Worm (Caenorhabditis elegans): ENCODE data around the gene Y110A2AL.10.

Gene Y110A2AL.10

DNA sequence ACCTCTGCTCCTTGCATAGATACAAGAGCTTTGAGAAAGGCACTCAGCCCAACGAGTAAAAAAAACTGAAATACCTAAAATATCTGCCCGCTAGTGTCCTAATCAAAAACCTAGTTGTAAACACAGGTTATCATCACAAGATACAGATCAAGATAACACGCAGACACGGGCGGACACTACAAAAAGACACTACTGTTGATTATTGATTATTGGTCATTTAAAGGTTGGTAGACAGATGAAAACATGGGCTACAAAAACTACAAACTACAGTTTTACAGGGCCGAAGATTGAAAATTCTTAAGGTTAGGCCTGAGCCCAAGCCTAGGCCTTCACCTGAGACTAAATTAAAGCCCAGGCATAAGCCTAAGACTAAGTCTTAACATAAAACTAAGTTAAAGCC is 12.9 kb downstream of the Y110A2AL.10 start:
- TF ChIP-seq arid-1 (GFP tag; conservative IDR thresholded peaks at IDR 0.05) (no peak), hlh-30 (tag; optimal IDR thresholded peaks at IDR 0.05; ENCODE audit: insufficient read depth) (peak; percentile 17), unc-39 (tag; optimal IDR thresholded peaks at IDR 0.05) (no peak), nhr-28 (tag; optimal IDR thresholded peaks at IDR 0.05) (peak; percentile 57)

DNA sequence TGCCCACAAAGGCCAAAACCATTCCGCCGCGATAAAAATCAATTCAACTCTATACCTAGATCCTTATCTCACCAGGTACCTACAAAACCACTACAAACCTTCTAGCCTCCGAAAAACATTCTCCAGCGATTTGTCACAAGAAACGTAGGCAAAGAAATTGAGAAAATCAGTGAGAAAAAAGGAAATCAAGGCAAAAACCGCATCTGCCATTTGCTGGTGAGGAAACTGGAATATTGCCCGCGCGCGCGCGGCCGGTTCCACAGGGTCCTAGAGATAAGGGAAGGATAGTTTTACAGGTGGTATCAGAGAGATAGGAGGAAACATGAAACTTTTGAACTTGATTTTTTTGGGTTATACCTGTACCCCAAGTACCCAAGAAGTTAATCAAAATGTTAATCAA is 14.2 kb downstream of the Y110A2AL.10 start:
- TF ChIP-seq mxl-2 (GFP tag; conservative IDR thresholded peaks at IDR 0.05): no peak
- TF ChIP-seq nhr-10 (tag; optimal IDR thresholded peaks at IDR 0.05): no peak
- TF ChIP-seq mxl-3 (GFP tag; optimal IDR thresholded peaks at IDR 0.05): peak; percentile 4
- TF ChIP-seq nhr-48 (tag; optimal IDR thresholded peaks at IDR 0.05): peak; percentile 58
- TF ChIP-seq nhr-28 (tag; optimal IDR thresholded peaks at IDR 0.05): peak; percentile 98
- TF ChIP-seq set-16 (GFP tag; IDR thresholded peaks at IDR 0.05): no peak
- TF ChIP-seq mdl-1 (tag; optimal IDR thresholded peaks at IDR 0.05): peak in 1 of 2 experiments; percentile 15
- TF ChIP-seq hlh-11 (tag; optimal IDR thresholded peaks at IDR 0.05): peak; percentile 40
- no peak for TF ChIP-seq php-3 (GFP tag; IDR thresholded peaks at IDR 0.05)
- TF ChIP-seq Y75B8A.6 (GFP tag; IDR thresholded peaks at IDR 0.05): no peak
- TF ChIP-seq nhr-237 (tag; optimal IDR thresholded peaks at IDR 0.05): no peak
- TF ChIP-seq spr-1 (tag; optimal IDR thresholded peaks at IDR 0.05): no peak
- TF ChIP-seq aha-1 (tag): peak; percentile 28
- TF ChIP-seq zip-2 (tag; optimal IDR thresholded peaks at IDR 0.05): no peak
- TF ChIP-seq ces-1 (GFP tag; optimal IDR thresholded peaks at IDR 0.05): no peak
- no peak for TF ChIP-seq ZK546.5 (tag; optimal IDR thresholded peaks at IDR 0.05)
- no peak for TF ChIP-seq lim-7 (GFP tag; IDR thresholded peaks at IDR 0.05)
- TF ChIP-seq nhr-41 (GFP tag; IDR thresholded peaks at IDR 0.05): peak; percentile 22; the same call in 1 of the 2 replicates
- TF ChIP-seq saeg-2 (GFP tag; IDR thresholded peaks at IDR 0.05): no peak

DNA sequence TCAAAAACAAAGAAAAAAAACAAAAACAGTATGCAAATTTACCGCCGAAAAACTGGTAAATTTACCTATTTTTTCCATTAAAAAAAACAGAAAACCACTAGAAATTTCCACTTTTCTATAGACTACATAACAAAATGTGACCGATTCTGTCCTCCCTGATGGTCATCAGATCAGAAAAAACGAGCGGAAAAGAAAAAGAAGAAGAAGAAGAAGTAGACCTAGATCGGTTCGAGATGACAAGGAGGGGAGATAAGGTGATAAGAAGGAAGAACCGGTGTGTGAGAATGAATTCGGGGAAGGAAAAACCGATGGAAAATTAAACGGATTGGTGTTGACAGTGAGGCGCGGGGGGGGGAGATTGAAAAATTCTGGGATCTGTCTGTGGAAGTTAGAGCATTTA is 15.6 kb downstream of the Y110A2AL.10 start:
- TF ChIP-seq lin-29 (GFP tag; IDR thresholded peaks at IDR 0.05): no peak
- peak; percentile 36 for TF ChIP-seq hlh-11 (tag; optimal IDR thresholded peaks at IDR 0.05)
- TF ChIP-seq nhr-28 (tag; optimal IDR thresholded peaks at IDR 0.05): peak; percentile 82

DNA sequence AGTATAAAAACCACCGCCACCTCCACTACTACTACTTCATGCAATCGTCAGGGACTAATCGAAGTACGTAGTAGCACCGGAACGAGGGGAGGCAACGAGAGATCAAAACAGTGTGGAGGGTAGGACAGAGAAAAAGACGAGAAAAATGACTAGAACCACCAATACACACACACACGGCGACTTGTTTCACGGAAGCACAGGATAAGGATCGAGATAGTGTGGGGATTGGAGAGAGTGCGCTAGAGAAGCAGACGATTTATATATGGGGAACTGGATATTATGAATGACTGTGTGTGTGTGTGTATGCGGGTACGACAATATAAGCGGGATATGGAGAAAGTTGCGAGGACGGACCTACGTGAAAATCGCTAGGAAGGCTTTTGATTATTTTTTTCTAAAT is 16.9 kb downstream of the Y110A2AL.10 start:
- TF ChIP-seq nhr-25 (tag; optimal IDR thresholded peaks at IDR 0.05; ENCODE audit: borderline replicate concordance, insufficient read depth) (peak; percentile 15), hlh-11 (tag; optimal IDR thresholded peaks at IDR 0.05) (peak; percentile 52), spr-3 (GFP tag; optimal IDR thresholded peaks at IDR 0.05) (no peak), nhr-28 (tag; optimal IDR thresholded peaks at IDR 0.05) (peak; percentile 53), aha-1 (tag) (peak; percentile 14), jun-1 (tag; optimal IDR thresholded peaks at IDR 0.05) (no peak), hlh-30 (tag; optimal IDR thresholded peaks at IDR 0.05; ENCODE audit: insufficient read depth) (peak; percentile 14)

DNA sequence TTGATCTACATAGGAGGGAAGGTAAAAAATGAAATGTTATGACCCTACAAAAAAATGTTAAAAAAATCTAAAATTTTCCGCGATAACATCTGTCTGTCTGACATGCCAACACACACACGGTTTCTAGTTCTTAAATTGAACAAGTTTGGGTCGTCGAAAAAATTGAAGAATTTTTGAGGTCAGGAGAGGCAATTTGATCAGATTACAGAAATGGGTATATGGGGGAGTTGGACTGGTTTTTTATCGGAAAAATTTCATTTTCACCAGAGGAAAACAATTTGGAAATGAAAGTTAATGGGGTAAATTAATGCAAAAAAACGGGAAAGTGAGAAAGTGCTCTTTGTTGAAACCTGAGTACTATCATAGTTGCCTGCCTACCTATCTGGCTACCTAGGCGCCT is 17.9 kb downstream of the Y110A2AL.10 start:
- TF ChIP-seq daf-19 (GFP tag; conservative IDR thresholded peaks at IDR 0.05) (no peak), egl-43 (GFP tag; IDR thresholded peaks at IDR 0.05) (no peak), rbr-2 (tag; optimal IDR thresholded peaks at IDR 0.05) (no peak), nhr-25 (tag; optimal IDR thresholded peaks at IDR 0.05; ENCODE audit: borderline replicate concordance, insufficient read depth) (no peak), nhr-42 (GFP tag; IDR thresholded peaks at IDR 0.05) (no peak), Y48G9A.11 (GFP tag; IDR thresholded peaks at IDR 0.05) (no peak), ceh-32 (tag; optimal IDR thresholded peaks at IDR 0.05; ENCODE audit: poor library complexity) (no peak), lim-7 (GFP tag; IDR thresholded peaks at IDR 0.05) (no peak)

DNA sequence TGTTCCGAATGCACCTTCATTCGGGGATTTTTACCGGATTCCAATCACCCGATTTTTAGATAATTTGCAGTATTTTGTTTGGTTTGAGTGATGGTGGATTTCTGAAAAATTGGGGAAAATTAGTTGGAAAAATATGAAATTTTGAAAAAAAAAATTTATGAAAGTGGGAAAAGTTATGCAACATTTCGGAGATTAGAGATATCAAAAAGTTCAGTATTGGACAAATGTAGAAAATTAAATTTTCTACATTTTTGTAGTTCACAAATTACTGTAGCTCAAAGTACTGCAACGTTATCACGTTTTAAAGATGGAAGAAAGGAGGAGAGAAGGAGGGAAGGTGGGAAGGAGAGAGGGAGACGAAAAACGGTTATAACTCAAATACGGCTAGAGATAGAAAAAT is 19.2 kb downstream of the Y110A2AL.10 start, which contains the start of gene ptc-3:
ptc-3 (minus strand) TSS at position 101 of the 400 bp plus-strand sequence.
- TF ChIP-seq F44E2.7 (GFP tag; IDR thresholded peaks at IDR 0.05): no peak
- no peak for TF ChIP-seq lin-38 (GFP tag; IDR thresholded peaks at IDR 0.05)
- no peak for TF ChIP-seq lin-15B (tag; optimal IDR thresholded peaks at IDR 0.05)
- TF ChIP-seq nhr-77 (tag; optimal IDR thresholded peaks at IDR 0.05): no peak
- no peak for TF ChIP-seq unc-62 (GFP tag; optimal IDR thresholded peaks at IDR 0.05 in 1 of 2)
- no peak for TF ChIP-seq unc-62 (tag; optimal IDR thresholded peaks at IDR 0.05)
- no peak for TF ChIP-seq mdt-29 (GFP tag; IDR thresholded peaks at IDR 0.05)
- no peak for TF ChIP-seq madf-9 (GFP tag; conservative IDR thresholded peaks at IDR 0.05)
- no peak for TF ChIP-seq nhr-28 (tag; optimal IDR thresholded peaks at IDR 0.05)
- TF ChIP-seq ceh-28 (tag; optimal IDR thresholded peaks at IDR 0.05): no peak
- no peak for TF ChIP-seq R02D3.7 (tag; optimal IDR thresholded peaks at IDR 0.05)
- TF ChIP-seq nhr-11 (tag; optimal IDR thresholded peaks at IDR 0.05): no peak

All from whole organism, L4 larva.